Worm (Caenorhabditis elegans) whole organism, L4 larva: Measurements from ENCODE around the gene C17G10.6.

ENCODE experiments used
- F37D6.2 ChIP-seq: sonication (generic microtip); optimal IDR thresholded peaks from 2 replicates; lab custom pipeline; 2016; ENCODE audit warnings: mild to moderate bottlenecking, missing genetic modification characterization, missing compliant biosample characterization
- T26A8.4 ChIP-seq: fragments of 200-800 bp; sonication (Bioruptor generic); IDR thresholded peaks from 2 replicates; pipeline ENCODE4 v1.3.6; 2022; ENCODE audit warnings: missing genetic modification characterization, missing compliant biosample characterization
- Y105C5A.15 ChIP-seq: fragments of 200-800 bp; sonication (Bioruptor generic); IDR thresholded peaks from 2 replicates; pipeline ENCODE4 v1.3.6; 2022; ENCODE audit warnings: missing genetic modification characterization, missing compliant biosample characterization
- Y48G9A.11 ChIP-seq: fragments of 200-800 bp; sonication (Bioruptor generic); IDR thresholded peaks from 2 replicates; pipeline ENCODE4 v1.3.6; 2022; ENCODE audit warnings: missing genetic modification reagents, missing genetic modification characterization, missing compliant biosample characterization
- aly-2 ChIP-seq: sonication (generic microtip); optimal IDR thresholded peaks from 2 replicates; lab custom pipeline; 2018; ENCODE audit warnings: missing biosample characterization, missing genetic modification characterization
- ceh-44 ChIP-seq: fragments of 200-800 bp; sonication (Bioruptor generic); IDR thresholded peaks from 2 replicates; pipeline ENCODE4 v1.3.6; 2022; ENCODE audit warnings: missing genetic modification reagents, missing genetic modification characterization, missing compliant biosample characterization
- ces-1 ChIP-seq: fragments of 150-350 bp; sonication (generic microtip); optimal IDR thresholded peaks from 4 replicates; lab custom pipeline; 2014; ENCODE audit warnings: missing biosample characterization, missing genetic modification reagents, missing genetic modification characterization
- cey-2 ChIP-seq: sonication (generic microtip); optimal IDR thresholded peaks from 3 replicates; lab custom pipeline; 2017; ENCODE audit warnings: missing genetic modification characterization, mild to moderate bottlenecking, missing compliant biosample characterization, antibody characterized with exemption, borderline replicate concordance; ENCODE audit not compliant: insufficient read depth
- daf-12 ChIP-seq: fragments of 150-350 bp; optimal IDR thresholded peaks from 2 replicates; lab custom pipeline; 2014; ENCODE audit warnings: missing biosample characterization, missing genetic modification reagents, missing genetic modification characterization
- daf-16 ChIP-seq, 3 experiments: sonication (generic microtip); optimal IDR thresholded peaks; 2 replicates each; lab custom pipeline; 2016 to 2017; ENCODE audit warnings: missing genetic modification characterization in 3 of 3, missing genetic modification reagents in 3 of 3, mild to moderate bottlenecking in 2 of 3, missing compliant biosample characterization in 2 of 3, missing biosample characterization in 1 of 3, moderate library complexity in 1 of 3
- daf-19 ChIP-seq: fragments of 200-800 bp; sonication (Bioruptor generic); conservative IDR thresholded peaks from 2 replicates; pipeline ENCODE4 v1.3.6; 2022; ENCODE audit warnings: missing genetic modification characterization, missing compliant biosample characterization
- dmd-6 ChIP-seq: fragments of 200-800 bp; sonication (Bioruptor generic); IDR thresholded peaks from 2 replicates; pipeline ENCODE4 v1.3.6; 2022; ENCODE audit warnings: missing genetic modification reagents, missing genetic modification characterization, missing compliant biosample characterization
- dmd-9 ChIP-seq: fragments of 200-800 bp; sonication (Bioruptor generic); IDR thresholded peaks from 2 replicates; pipeline ENCODE4 v1.3.6; 2022; ENCODE audit warnings: missing genetic modification reagents, missing genetic modification characterization, missing compliant biosample characterization
- dpl-1 ChIP-seq: fragments of 150-350 bp; optimal IDR thresholded peaks from 2 replicates; lab custom pipeline; 2014; ENCODE audit warnings: missing biosample characterization, missing genetic modification reagents, missing genetic modification characterization
- dve-1 ChIP-seq: sonication (generic microtip); optimal IDR thresholded peaks from 2 replicates; lab custom pipeline; 2017; ENCODE audit warnings: antibody characterized with exemption, mild to moderate bottlenecking, missing genetic modification characterization, missing compliant biosample characterization; ENCODE audit not compliant: insufficient read depth
- fkh-10 ChIP-seq: fragments of 150-350 bp; optimal IDR thresholded peaks from 2 replicates; lab custom pipeline; 2014; ENCODE audit warnings: missing biosample characterization, missing genetic modification reagents, missing genetic modification characterization
- hif-1 ChIP-seq, 2 experiments: sonication (generic microtip); optimal IDR thresholded peaks; 2 replicates each; lab custom pipeline; 2016 to 2017; ENCODE audit warnings: missing compliant biosample characterization in 2 of 2, missing genetic modification characterization in 2 of 2, missing genetic modification reagents in 2 of 2, missing genotype in 2 of 2, mild to moderate bottlenecking in 1 of 2
- hlh-11 ChIP-seq: fragments of 200-800 bp; sonication (Bioruptor generic); optimal IDR thresholded peaks from 2 replicates; lab custom pipeline; 2018; ENCODE audit warnings: mild to moderate bottlenecking, missing genetic modification characterization, missing compliant biosample characterization
- hlh-30 ChIP-seq: sonication (generic microtip); optimal IDR thresholded peaks from 2 replicates; lab custom pipeline; 2017; ENCODE audit warnings: antibody characterized with exemption, mild to moderate bottlenecking, missing genetic modification characterization, missing compliant biosample characterization; ENCODE audit not compliant: insufficient read depth
- lin-1 ChIP-seq: fragments of 200-800 bp; sonication (Bioruptor generic); IDR thresholded peaks from 2 replicates; pipeline ENCODE4 v1.3.6; 2022; ENCODE audit warnings: missing genetic modification reagents, missing genetic modification characterization, missing compliant biosample characterization
- lin-13 ChIP-seq: fragments of 150-350 bp; optimal IDR thresholded peaks from 2 replicates; lab custom pipeline; 2014; ENCODE audit warnings: missing biosample characterization, missing genetic modification reagents, missing genetic modification characterization
- lin-29 ChIP-seq: fragments of 200-800 bp; sonication (Bioruptor generic); IDR thresholded peaks from 2 replicates; pipeline ENCODE4 v1.3.6; 2022; ENCODE audit warnings: missing genetic modification reagents, missing genetic modification characterization, missing compliant biosample characterization
- madf-5 ChIP-seq, 2 experiments: fragments of 200-800 bp; sonication (Bioruptor generic); IDR thresholded peaks; 2 replicates each; pipeline ENCODE4 v1.3.6; 2022; ENCODE audit warnings: missing compliant biosample characterization in 2 of 2, missing genetic modification characterization in 2 of 2
- madf-9 ChIP-seq: fragments of 200-800 bp; sonication (Bioruptor generic); conservative IDR thresholded peaks from 2 replicates; pipeline ENCODE4 v1.3.6; 2022; ENCODE audit warnings: missing genetic modification reagents, missing genetic modification characterization, missing compliant biosample characterization
- mdl-1 ChIP-seq, 2 experiments: fragments of 150-350 bp in 1 of 2; sonication (generic microtip) in 1 of 2; optimal IDR thresholded peaks; 2 replicates each; lab custom pipeline; 2014 to 2017; ENCODE audit warnings: missing biosample characterization in 2 of 2, missing genetic modification characterization in 2 of 2
- mep-1 ChIP-seq: fragments of 150-350 bp; sonication (generic microtip); optimal IDR thresholded peaks from 3 replicates; lab custom pipeline; 2014; ENCODE audit warnings: missing biosample characterization, missing genetic modification characterization
- mxl-2 ChIP-seq: fragments of 200-800 bp; sonication (Bioruptor generic); conservative IDR thresholded peaks from 2 replicates; pipeline ENCODE4 v1.3.6; 2022; ENCODE audit warnings: missing genetic modification reagents, missing genetic modification characterization, missing compliant biosample characterization
- mxl-3 ChIP-seq: fragments of 200-800 bp; sonication (Bioruptor generic); optimal IDR thresholded peaks from 2 replicates; lab custom pipeline; 2018; ENCODE audit warnings: mild to moderate bottlenecking, missing genetic modification characterization, missing compliant biosample characterization
- nhr-10 ChIP-seq: fragments of 150-350 bp; optimal IDR thresholded peaks from 2 replicates; lab custom pipeline; 2014; ENCODE audit warnings: missing biosample characterization, missing genetic modification characterization
- nhr-102 ChIP-seq: sonication (generic microtip); optimal IDR thresholded peaks from 2 replicates; lab custom pipeline; 2016; ENCODE audit warnings: mild to moderate bottlenecking, missing genetic modification characterization, moderate library complexity, missing compliant biosample characterization
- nhr-28 ChIP-seq: fragments of 150-350 bp; optimal IDR thresholded peaks from 2 replicates; lab custom pipeline; 2014; ENCODE audit warnings: missing biosample characterization, missing genetic modification characterization
- nhr-41 ChIP-seq: fragments of 200-800 bp; sonication (Bioruptor generic); IDR thresholded peaks from 2 replicates; pipeline ENCODE4 v1.3.6; 2022; ENCODE audit warnings: missing genetic modification reagents, missing genetic modification characterization, missing compliant biosample characterization
- nhr-42 ChIP-seq: fragments of 200-800 bp; sonication (Bioruptor generic); IDR thresholded peaks from 2 replicates; pipeline ENCODE4 v1.3.6; 2022; ENCODE audit warnings: missing genetic modification characterization, missing compliant biosample characterization
- nhr-48 ChIP-seq: sonication (generic microtip); optimal IDR thresholded peaks from 2 replicates; lab custom pipeline; 2016; ENCODE audit warnings: mild to moderate bottlenecking, missing genetic modification characterization, missing compliant biosample characterization
- nhr-76 ChIP-seq: fragments of 150-350 bp; optimal IDR thresholded peaks from 2 replicates; lab custom pipeline; 2014; ENCODE audit warnings: missing biosample characterization, missing genetic modification characterization
- nhr-77 ChIP-seq: fragments of 150-350 bp; optimal IDR thresholded peaks from 2 replicates; lab custom pipeline; 2014; ENCODE audit warnings: missing biosample characterization, missing genetic modification characterization
- pha-4 ChIP-seq, 2 experiments: fragments of 150-350 bp in 1 of 2; fragments of 200-800 bp in 1 of 2; sonication (Bioruptor generic) in 1 of 2; IDR thresholded peaks in 1 of 2; optimal IDR thresholded peaks in 1 of 2; 2 replicates each; pipeline versions ENCODE4 v1.3.6 to Lab custom; 2014 to 2022; ENCODE audit warnings: missing genetic modification characterization in 2 of 2, missing genetic modification reagents in 2 of 2, missing biosample characterization in 1 of 2, missing compliant biosample characterization in 1 of 2
- pqm-1 ChIP-seq: sonication (generic microtip); optimal IDR thresholded peaks from 2 replicates; lab custom pipeline; 2017; ENCODE audit warnings: missing biosample characterization, missing genetic modification characterization
- rbr-2 ChIP-seq: sonication (generic microtip); optimal IDR thresholded peaks from 2 replicates; lab custom pipeline; 2016; ENCODE audit warnings: missing genotype, missing genetic modification characterization, missing compliant biosample characterization
- vab-7 ChIP-seq: fragments of 200-800 bp; sonication (Bioruptor generic); IDR thresholded peaks from 2 replicates; pipeline ENCODE4 v1.3.6; 2022; ENCODE audit warnings: missing genetic modification reagents, missing genetic modification characterization, missing compliant biosample characterization
- zip-11 ChIP-seq: fragments of 200-800 bp; sonication (Bioruptor generic); IDR thresholded peaks from 2 replicates; pipeline ENCODE4 v1.3.6; 2022; ENCODE audit warnings: missing genetic modification characterization, missing compliant biosample characterization

C17G10.6 gene

DNA sequence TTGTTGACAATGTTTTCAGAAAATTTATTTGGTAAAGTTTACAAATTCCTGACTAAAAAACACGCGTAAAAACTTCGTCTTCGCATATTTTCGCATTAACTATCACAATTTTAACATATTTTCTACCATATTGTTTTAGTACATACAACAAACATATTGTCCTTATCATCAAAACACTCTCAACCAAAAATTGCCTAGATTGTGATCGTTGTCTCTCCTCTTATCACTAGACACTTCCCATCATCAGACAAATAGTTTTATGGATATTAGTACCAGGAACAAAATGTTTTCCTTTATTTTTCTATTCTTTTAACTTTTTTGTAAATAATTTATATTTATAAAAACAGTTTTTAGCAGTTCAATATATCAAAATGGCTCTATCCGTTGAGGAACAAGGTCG is 41.7 kb downstream of the C17G10.6 start, which contains the start of gene C17C3.3 (continued):
- TF ChIP-seq cey-2 (tag; lab: Kevin White, UChicago) (no peak), nhr-102 (tag; lab: Kevin White, UChicago) (no peak), daf-16 (GFP tag; optimal IDR thresholded peaks at IDR 0.05; lab: Kevin White, UChicago) (no peak), daf-16 (tag; optimal IDR thresholded peaks at IDR 0.05; lab: Kevin White, UChicago) (peak; percentile 97), nhr-10 (tag; lab: Kevin White, UChicago) (no peak), Y48G9A.11 (no peak), lin-29 (no peak), pqm-1 (tag; lab: Kevin White, UChicago) (peak; percentile 58), mdl-1 (tag; optimal IDR thresholded peaks at IDR 0.05; lab: Kevin White, UChicago) (no peak), pha-4 (GFP tag; IDR thresholded peaks at IDR 0.05; lab: Robert Waterston, UW) (no peak), pha-4 (tag; optimal IDR thresholded peaks at IDR 0.05; lab: Kevin White, UChicago) (no peak), fkh-10 (GFP tag; lab: Kevin White, UChicago) (no peak), ces-1 (no peak), dpl-1 (GFP tag; lab: Kevin White, UChicago) (no peak), nhr-41 (GFP tag; lab: Robert Waterston, UW) (no peak), dve-1 (tag; lab: Kevin White, UChicago) (peak; percentile 72), dmd-9 (no peak), daf-19 (GFP tag; lab: Robert Waterston, UW) (no peak), F37D6.2 (no peak), zip-11 (no peak), lin-13 (GFP tag; lab: Kevin White, UChicago) (no peak), madf-5 (GFP tag; IDR thresholded peaks at IDR 0.05; lab: Robert Waterston, UW) (no peak), mep-1 (no peak), nhr-42 (no peak), hlh-11 (peak; percentile 24), Y105C5A.15 (GFP tag; lab: Robert Waterston, UW) (no peak), lin-1 (GFP tag; lab: Robert Waterston, UW) (no peak), daf-12 (tag; lab: Kevin White, UChicago) (no peak), T26A8.4 (GFP tag; lab: Robert Waterston, UW) (no peak), nhr-77 (tag; lab: Kevin White, UChicago) (peak; percentile 5), vab-7 (GFP tag; lab: Robert Waterston, UW) (no peak)
- TF ChIP-seq, all 104 proteins: peak for 6

ce11 chrII:5557134-5557533 is 46.0 kb downstream of the C17G10.6 start:
- TF ChIP-seq hlh-11, result peak; percentile 48
- peak; percentile 73 for TF ChIP-seq pqm-1 (tag; lab: Kevin White, UChicago)
- TF ChIP-seq madf-5 (GFP tag; IDR thresholded peaks at IDR 0.05; lab: Robert Waterston, UW), result no peak
- no peak for TF ChIP-seq madf-9 (GFP tag; lab: Robert Waterston, UW)
- peak; percentile 60 for TF ChIP-seq nhr-77 (tag; lab: Kevin White, UChicago)
- peak in 1 of 2 experiments; percentile 34 for TF ChIP-seq mdl-1 (tag; optimal IDR thresholded peaks at IDR 0.05; lab: Kevin White, UChicago)
- no peak for TF ChIP-seq daf-16 (GFP tag; optimal IDR thresholded peaks at IDR 0.05; lab: Kevin White, UChicago)
- peak; percentile 79 for TF ChIP-seq daf-16 (tag; optimal IDR thresholded peaks at IDR 0.05; lab: Kevin White, UChicago)
- TF ChIP-seq F37D6.2, result no peak
- peak; percentile 83 for TF ChIP-seq dve-1 (tag; lab: Kevin White, UChicago)
- peak; percentile 6 for TF ChIP-seq nhr-28 (tag; lab: Kevin White, UChicago)
- TF ChIP-seq mxl-2 (GFP tag; lab: Robert Waterston, UW), result no peak
- TF ChIP-seq hlh-30, result peak; percentile 59
- 0 out of 2 replicates have a peak, but pooled peaks have one; percentile 25 for TF ChIP-seq lin-1 (GFP tag; lab: Robert Waterston, UW)
- no peak for TF ChIP-seq nhr-42
- TF ChIP-seq dmd-6, result peak; percentile 67

ce11 chrII:5556431-5556830 is 46.7 kb downstream of the C17G10.6 start, which contains the start of gene ins-11:
Gene ins-11 (plus strand): TSS chrII:5556731.
- TF ChIP-seq nhr-48 (tag; lab: Kevin White, UChicago) (no peak), mxl-3 (no peak), mep-1 (no peak), nhr-76 (tag; lab: Kevin White, UChicago) (no peak), hif-1 (tag; optimal IDR thresholded peaks at IDR 0.05; lab: Kevin White, UChicago) (no peak), rbr-2 (tag; lab: Kevin White, UChicago) (no peak), ceh-44 (GFP tag; lab: Robert Waterston, UW) (no peak), aly-2 (tag; lab: Kevin White, UChicago) (no peak)
